Worm (Caenorhabditis elegans): ENCODE data around the gene nhr-208.
"Not testable (repeated sequence)": the region's sequence is repeated elsewhere in the genome, so short reads cannot be mapped to it uniquely, and the experiment has no call there.

The nhr-208 gene

DNA sequence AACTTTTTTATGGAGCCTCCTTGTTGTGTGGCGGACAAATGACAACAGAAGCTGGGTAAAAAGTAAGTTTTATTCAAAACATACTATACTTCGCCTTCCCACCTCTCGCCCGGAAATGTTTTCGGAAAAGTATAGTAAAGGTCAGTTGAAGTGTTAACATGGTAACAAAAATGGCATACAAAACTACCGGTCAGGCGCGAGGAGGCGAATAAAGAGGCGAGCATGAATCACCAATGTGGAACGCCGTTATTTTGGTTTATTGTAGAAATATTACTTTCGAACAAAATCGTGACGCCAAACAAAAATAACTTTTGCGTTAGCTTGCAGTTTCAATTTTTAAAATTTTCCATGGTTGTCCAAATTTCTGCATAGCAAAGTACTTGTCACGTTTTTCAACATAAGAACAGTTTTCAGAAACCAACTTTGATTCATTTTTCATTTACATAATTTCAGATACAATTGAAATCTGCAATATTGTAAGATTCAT, 23.5 kb downstream of the nhr-208 start, which contains the start of gene C13C4.8:
Gene C13C4.8, plus strand, starts transcription at position 437 of the 487 bp plus-strand sequence.
- TF ChIP-seq unc-62 (GFP tag; optimal IDR thresholded peaks at IDR 0.05): no peak
- TF ChIP-seq M03D4.4 (tag; optimal IDR thresholded peaks at IDR 0.05): no peak
- no peak for TF ChIP-seq sptf-1 (tag; optimal IDR thresholded peaks at IDR 0.05)
- TF ChIP-seq sem-2 (GFP tag; optimal IDR thresholded peaks at IDR 0.05): no peak
- TF ChIP-seq hlh-1 (tag; optimal IDR thresholded peaks at IDR 0.05): no peak
- TF ChIP-seq lsy-2 (tag; optimal IDR thresholded peaks at IDR 0.05): no peak
- no peak for TF ChIP-seq ceh-39 (tag; optimal IDR thresholded peaks at IDR 0.05)
- TF ChIP-seq elt-3 (tag; optimal IDR thresholded peaks at IDR 0.05): no peak
- TF ChIP-seq ceh-43 (GFP tag; optimal IDR thresholded peaks at IDR 0.05): no peak
- no peak for TF ChIP-seq cnd-1 (tag; optimal IDR thresholded peaks at IDR 0.05)
- no peak for TF ChIP-seq nhr-2 (tag; optimal IDR thresholded peaks at IDR 0.05)
- no peak for TF ChIP-seq unc-39 (tag; optimal IDR thresholded peaks at IDR 0.05)
- TF ChIP-seq ztf-11 (tag; optimal IDR thresholded peaks at IDR 0.05): no peak
- no peak for TF ChIP-seq nhr-237 (tag; optimal IDR thresholded peaks at IDR 0.05)
- no peak for TF ChIP-seq lin-13 (tag; optimal IDR thresholded peaks at IDR 0.05)
- no peak for TF ChIP-seq mep-1 (tag; optimal IDR thresholded peaks at IDR 0.05)

DNA sequence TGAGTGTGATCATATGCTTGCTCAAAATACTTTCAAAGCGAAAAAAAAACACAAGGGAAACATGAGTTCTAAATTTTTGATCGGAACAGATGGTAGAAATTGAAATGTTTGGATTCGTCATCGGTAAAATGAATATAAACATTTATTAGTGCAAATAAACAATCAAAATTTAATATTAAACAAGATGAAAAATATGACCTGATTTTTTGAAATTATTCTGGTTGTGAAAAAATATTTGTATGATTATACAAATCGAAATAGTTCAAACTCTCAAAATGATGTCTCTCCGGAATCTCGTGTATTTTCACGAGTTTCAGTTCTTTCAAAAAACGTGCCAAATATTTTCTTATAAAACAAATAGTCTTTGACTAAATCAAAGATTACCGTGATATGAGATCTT, 26.3 kb downstream of the nhr-208 start, which contains the start of gene C13C4.7:
Gene C13C4.7, minus strand, starts transcription at position 101 of the 400 bp plus-strand sequence.
- TF ChIP-seq M03D4.4 (tag; optimal IDR thresholded peaks at IDR 0.05): no peak

DNA sequence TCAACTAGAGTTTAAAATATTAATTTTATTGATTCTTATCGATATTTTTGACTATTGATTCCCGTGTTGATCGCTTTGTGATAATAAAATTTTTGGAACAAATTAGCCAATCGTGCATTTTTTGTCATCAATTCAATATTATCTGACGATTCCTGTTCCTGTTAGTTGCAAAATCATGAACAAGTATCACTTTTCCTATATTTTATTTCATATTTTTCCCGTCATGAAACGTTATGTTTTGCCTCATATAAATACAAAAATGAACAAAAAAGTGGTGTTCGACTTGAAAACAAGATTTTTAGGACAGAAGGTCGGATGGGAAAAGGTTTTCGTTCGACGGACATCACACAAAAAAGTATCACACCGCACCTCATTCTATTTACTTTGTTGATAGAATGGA, 27.2 kb downstream of the nhr-208 start, which contains the start of gene C13C4.6:
Gene C13C4.6, plus strand, starts transcription at position 301 of the 400 bp plus-strand sequence.
- TF ChIP-seq mls-2 (tag; optimal IDR thresholded peaks at IDR 0.05) (no peak), elt-3 (tag; optimal IDR thresholded peaks at IDR 0.05) (no peak), bed-3 (GFP tag; optimal IDR thresholded peaks at IDR 0.05) (no peak), drap-1 (GFP tag; optimal IDR thresholded peaks at IDR 0.05) (no peak), sptf-1 (tag; optimal IDR thresholded peaks at IDR 0.05) (no peak), nhr-28 (tag; optimal IDR thresholded peaks at IDR 0.05) (no peak), nhr-76 (tag; optimal IDR thresholded peaks at IDR 0.05) (no peak)

DNA sequence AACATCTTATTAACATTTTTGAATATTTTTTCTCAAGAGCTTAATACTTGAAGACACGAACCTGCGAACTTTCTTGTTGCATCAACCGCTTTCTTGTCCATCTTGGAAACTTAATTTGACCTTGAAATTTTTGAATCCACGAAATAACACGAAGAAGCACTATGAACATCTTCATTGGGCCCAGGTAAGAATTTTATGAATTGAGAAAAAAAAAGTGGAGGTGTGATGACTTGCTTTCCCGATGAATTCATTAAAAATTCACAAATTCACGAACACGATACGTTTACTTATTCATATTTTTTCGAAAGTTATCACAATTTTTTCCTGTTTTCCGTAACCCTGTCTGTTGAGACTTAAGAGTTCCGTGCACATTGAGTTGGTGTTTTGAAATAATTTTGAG, 36.6 kb downstream of the nhr-208 start, which contains the start of gene C27A7.6:
Gene C27A7.6, minus strand, starts transcription at position 101 of the 400 bp plus-strand sequence.
- TF ChIP-seq nhr-28 (tag; optimal IDR thresholded peaks at IDR 0.05); nhr-76 (tag; optimal IDR thresholded peaks at IDR 0.05); bed-3 (GFP tag; optimal IDR thresholded peaks at IDR 0.05): not testable (repeated sequence)

DNA sequence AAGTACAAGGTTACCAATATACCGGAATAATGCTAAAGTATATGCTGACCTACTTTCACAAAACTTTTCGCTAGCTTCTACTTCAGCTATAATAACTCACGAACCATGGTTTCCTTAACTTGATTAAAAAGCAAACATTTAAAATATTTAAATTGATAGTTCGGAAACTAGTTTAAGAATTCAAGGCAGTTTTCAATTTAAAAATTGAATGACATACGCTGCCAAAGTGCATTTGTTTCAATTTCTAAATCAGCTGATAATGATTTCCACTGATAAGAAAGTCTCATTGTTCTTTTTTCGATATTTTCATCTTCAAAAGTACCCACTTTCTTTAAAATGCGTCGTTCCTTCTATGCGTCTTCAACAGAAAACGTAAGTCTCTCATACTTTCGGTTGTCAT, 37.0 kb downstream of the nhr-208 start, which contains the start of gene enpp-1:
Gene enpp-1, plus strand, starts transcription at position 301 of the 400 bp plus-strand sequence.
- TF ChIP-seq nhr-2 (tag; optimal IDR thresholded peaks at IDR 0.05); unc-62 (GFP tag; optimal IDR thresholded peaks at IDR 0.05); hlh-1 (tag; optimal IDR thresholded peaks at IDR 0.05): not testable (repeated sequence)

DNA sequence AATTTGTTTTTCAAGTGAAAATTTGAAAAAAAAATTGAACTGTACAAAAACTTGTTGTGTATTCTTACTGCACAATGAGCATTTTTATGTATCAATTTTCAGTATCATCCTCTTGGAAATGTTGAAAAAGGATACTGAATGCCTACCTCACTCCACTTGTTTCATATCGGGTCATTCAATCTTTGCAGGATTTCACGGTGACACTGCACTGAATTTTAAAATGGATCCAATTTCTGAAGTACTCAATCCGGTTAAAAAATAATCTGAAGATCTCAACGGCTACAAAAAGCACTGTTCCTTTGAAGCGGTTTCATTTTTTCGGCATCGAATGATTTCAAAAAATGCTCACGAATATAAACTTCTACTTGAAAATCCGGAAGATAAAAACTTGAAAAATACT, 43.8 kb downstream of the nhr-208 start:
- TF ChIP-seq unc-120 (tag; optimal IDR thresholded peaks at IDR 0.05; ENCODE audit: poor library complexity, severe bottlenecking): no peak
- TF ChIP-seq nhr-76 (tag; optimal IDR thresholded peaks at IDR 0.05): no peak
- no peak for TF ChIP-seq snpc-4 (tag; optimal IDR thresholded peaks at IDR 0.05)
- TF ChIP-seq M03D4.4 (tag; optimal IDR thresholded peaks at IDR 0.05): no peak
- TF ChIP-seq nhr-237 (tag; optimal IDR thresholded peaks at IDR 0.05): no peak
- TF ChIP-seq lin-32 (GFP tag; optimal IDR thresholded peaks at IDR 0.05): no peak
- no peak for TF ChIP-seq mep-1 (tag; optimal IDR thresholded peaks at IDR 0.05)
- TF ChIP-seq cnd-1 (tag; optimal IDR thresholded peaks at IDR 0.05): no peak
- TF ChIP-seq tbx-8 (GFP tag; optimal IDR thresholded peaks at IDR 0.05): no peak
- no peak for TF ChIP-seq ztf-11 (tag; optimal IDR thresholded peaks at IDR 0.05)
- no peak for TF ChIP-seq blmp-1 (tag; optimal IDR thresholded peaks at IDR 0.05)
- no peak for TF ChIP-seq ceh-39 (tag; optimal IDR thresholded peaks at IDR 0.05)
- no peak for TF ChIP-seq zip-8 (tag; optimal IDR thresholded peaks at IDR 0.05)
- no peak for TF ChIP-seq nhr-28 (tag; optimal IDR thresholded peaks at IDR 0.05)
- TF ChIP-seq ham-2 (GFP tag; optimal IDR thresholded peaks at IDR 0.05): no peak
- TF ChIP-seq ces-1 (GFP tag; optimal IDR thresholded peaks at IDR 0.05): no peak
- no peak for TF ChIP-seq sem-2 (GFP tag; optimal IDR thresholded peaks at IDR 0.05)
- no peak for TF ChIP-seq mls-2 (tag; optimal IDR thresholded peaks at IDR 0.05)
- no peak for TF ChIP-seq ceh-83 (GFP tag; optimal IDR thresholded peaks at IDR 0.05)

All from whole organism, mixed stage, embryonic.